Fruit fly (Drosophila melanogaster): ENCODE data around the gene Cpr65Ax2.

DNA sequence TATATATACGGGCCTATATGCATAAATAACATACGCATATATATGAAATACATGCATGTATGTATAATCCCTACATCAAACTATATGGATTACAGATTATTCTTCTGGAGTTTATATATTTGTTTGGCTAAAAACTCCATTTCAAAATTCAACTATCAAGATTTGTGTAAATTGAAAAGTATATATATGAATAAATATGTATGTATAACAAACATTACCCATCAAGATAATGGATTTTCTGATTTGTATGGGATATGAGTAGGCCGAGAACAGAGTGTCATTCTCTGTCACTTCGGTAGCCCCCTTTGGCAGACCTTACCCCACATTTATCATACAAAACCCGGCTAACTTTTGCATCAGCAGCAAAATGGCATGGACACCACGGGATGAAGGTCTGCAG lies 49.5 kb upstream of the Cpr65Ax2 start, which contains the start of gene CG8219:
- TF ChIP-seq CG8301 (tag; optimal IDR thresholded peaks at IDR 0.05) (no peak), EcR (GFP tag; optimal IDR thresholded peaks at IDR 0.05) (no peak), fd96Ca (GFP tag; IDR thresholded peaks at IDR 0.05) (no peak), Snoo (tag; optimal IDR thresholded peaks at IDR 0.05) (no peak), rn (GFP tag; IDR thresholded peaks at IDR 0.05) (no peak), Ets98B (GFP tag; IDR thresholded peaks at IDR 0.05) (no peak)
